Fruit fly (Drosophila melanogaster): ENCODE data around the gene mRpL36.

The mRpL36 gene

DNA sequence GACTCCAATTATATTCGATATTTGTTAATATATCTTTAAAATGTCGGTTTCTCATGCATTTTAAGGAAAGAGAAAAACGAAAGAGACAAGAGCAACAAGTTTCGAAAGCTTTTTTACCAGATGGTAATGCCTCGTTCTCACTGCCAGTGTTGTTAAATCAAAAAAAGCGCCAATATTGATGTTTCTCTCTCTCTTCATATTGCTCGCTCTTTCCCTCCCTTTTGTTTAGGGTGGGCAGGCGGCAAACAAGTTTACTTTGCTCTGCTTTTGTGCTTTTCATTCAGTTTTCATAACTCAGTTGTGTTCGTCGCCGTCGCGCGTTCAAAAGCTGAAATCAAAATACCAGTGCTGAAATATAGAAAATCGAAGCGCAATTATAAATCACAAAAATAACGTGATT lies 43.1 kb downstream of the mRpL36 start (continued):
- no peak for TF ChIP-seq fd3F (GFP tag; optimal IDR thresholded peaks at IDR 0.05)
- no peak for TF ChIP-seq CG33557 (GFP tag; optimal IDR thresholded peaks at IDR 0.05)
- peak; percentile 69 for TF ChIP-seq nau (GFP tag; optimal IDR thresholded peaks at IDR 0.05)
- TF ChIP-seq ap (GFP tag; IDR thresholded peaks at IDR 0.05) = no peak
- no peak for TF ChIP-seq TFAM (GFP tag; optimal IDR thresholded peaks at IDR 0.05)
- TF ChIP-seq CG6272 (GFP tag; IDR thresholded peaks at IDR 0.05) = no peak
- no peak for TF ChIP-seq wdn (GFP tag; IDR thresholded peaks at IDR 0.05)
- no peak for TF ChIP-seq Hmx (GFP tag; optimal IDR thresholded peaks at IDR 0.05)
- no peak for TF ChIP-seq Abd-B (GFP tag; optimal IDR thresholded peaks at IDR 0.05)
- peak; percentile 18; the same call in 1 of the 3 replicates for TF ChIP-seq row (GFP tag; IDR thresholded peaks at IDR 0.05)
- TF ChIP-seq CG18011 (GFP tag; optimal IDR thresholded peaks at IDR 0.05) = no peak
- TF ChIP-seq bsh (GFP tag; optimal IDR thresholded peaks at IDR 0.05) = peak in 1 of 2 experiments; percentile 20
- TF ChIP-seq Lim3 (GFP tag; IDR thresholded peaks at IDR 0.05) = no peak
- no peak for TF ChIP-seq da (GFP tag; optimal IDR thresholded peaks at IDR 0.05)
- peak in 1 of 2 experiments; percentile 61 for TF ChIP-seq Pdp1 (GFP tag; optimal IDR thresholded peaks at IDR 0.05)
- TF ChIP-seq CG7271 (tag; optimal IDR thresholded peaks at IDR 0.05) = no peak
- no peak for TF ChIP-seq dan (GFP tag; IDR thresholded peaks at IDR 0.05)
- peak; percentile 29 for TF ChIP-seq sug (tag; optimal IDR thresholded peaks at IDR 0.05)
- peak; percentile 66 for TF ChIP-seq gro (GFP tag; optimal IDR thresholded peaks at IDR 0.05)
- TF ChIP-seq CG31441 (GFP tag; IDR thresholded peaks at IDR 0.05) = no peak; the same call in 1 of the 2 replicates
- no peak for TF ChIP-seq HLHmδ (GFP tag; optimal IDR thresholded peaks at IDR 0.05)
- TF ChIP-seq CG17912 (GFP tag; optimal IDR thresholded peaks at IDR 0.05) = peak; percentile 21
- TF ChIP-seq CG15696 (tag; optimal IDR thresholded peaks at IDR 0.05) = no peak
- TF ChIP-seq h (optimal IDR thresholded peaks at IDR 0.05) = no peak
- TF ChIP-seq Sox102F (GFP tag; optimal IDR thresholded peaks at IDR 0.05) = no peak
- no peak for TF ChIP-seq pum (GFP tag; optimal IDR thresholded peaks at IDR 0.05)
- TF ChIP-seq rib (GFP tag; IDR thresholded peaks at IDR 0.05) = peak; percentile 31; the same call in 1 of the 2 replicates
- no peak for TF ChIP-seq HmgD (GFP tag; optimal IDR thresholded peaks at IDR 0.05)
- TF ChIP-seq CG15479 (GFP tag; optimal IDR thresholded peaks at IDR 0.05) = no peak
- no peak for TF ChIP-seq pan (optimal IDR thresholded peaks at IDR 0.05)
- no peak for TF ChIP-seq pan (GFP tag; optimal IDR thresholded peaks at IDR 0.05 in 1 of 2, IDR thresholded peaks at IDR 0.05 in 1 of 2)
- peak; percentile 44 for TF ChIP-seq CG12659 (GFP tag; optimal IDR thresholded peaks at IDR 0.05)
- no peak for TF ChIP-seq CG8478 (optimal IDR thresholded peaks at IDR 0.05)
- no peak for TF ChIP-seq Xbp1 (GFP tag; optimal IDR thresholded peaks at IDR 0.05)
- no peak for TF ChIP-seq Hr39 (optimal IDR thresholded peaks at IDR 0.05)
- TF ChIP-seq CG30403 (GFP tag; optimal IDR thresholded peaks at IDR 0.05) = peak; percentile 13
- TF ChIP-seq org-1 (GFP tag; optimal IDR thresholded peaks at IDR 0.05) = no peak
- no peak for TF ChIP-seq slbo (GFP tag; IDR thresholded peaks at IDR 0.05)
- TF ChIP-seq Dbx (GFP tag; IDR thresholded peaks at IDR 0.05) = peak; percentile 46; the same call in 1 of the 3 replicates
- no peak for TF ChIP-seq CG14710 (tag; optimal IDR thresholded peaks at IDR 0.05)
- TF ChIP-seq otp (GFP tag; IDR thresholded peaks at IDR 0.05) = no peak; the same call in 2 of the 3 replicates
- no peak for TF ChIP-seq nmo (GFP tag; optimal IDR thresholded peaks at IDR 0.05)
- peak; percentile 74 for TF ChIP-seq stwl (tag; optimal IDR thresholded peaks at IDR 0.05)
- no peak for TF ChIP-seq CG32767 (GFP tag; IDR thresholded peaks at IDR 0.05)
- no peak for TF ChIP-seq inv (GFP tag; IDR thresholded peaks at IDR 0.05; ENCODE audit: partially characterized antibody)
- TF ChIP-seq eyg (GFP tag; optimal IDR thresholded peaks at IDR 0.05) = no peak
- no peak for TF ChIP-seq pb (GFP tag; optimal IDR thresholded peaks at IDR 0.05)
- no peak for TF ChIP-seq Hr78 (GFP tag; optimal IDR thresholded peaks at IDR 0.05)
- peak; percentile 68 for TF ChIP-seq zen2 (GFP tag; IDR thresholded peaks at IDR 0.05; ENCODE audit: partially characterized antibody)
- no peak for TF ChIP-seq fru (optimal IDR thresholded peaks at IDR 0.05)
- no peak for TF ChIP-seq CG14667 (GFP tag; IDR thresholded peaks at IDR 0.05)
- no peak for TF ChIP-seq Oaz (GFP tag; IDR thresholded peaks at IDR 0.05)
- TF ChIP-seq btn (GFP tag; optimal IDR thresholded peaks at IDR 0.05) = no peak

Measured in whole organism, embryonic.